Worm (Caenorhabditis elegans) whole organism, early embryonic: ENCODE results near the gene R07E3.6.

ENCODE experiments used
- B0310.2 ChIP-seq: sonication (generic microtip); optimal IDR thresholded peaks from 2 replicates; lab custom pipeline; 2016; ENCODE audit warnings: mild to moderate bottlenecking, missing genetic modification characterization, missing compliant biosample characterization
- F13C5.2 ChIP-seq: sonication (generic microtip); optimal IDR thresholded peaks from 2 replicates; lab custom pipeline; 2017; ENCODE audit warnings: mild to moderate bottlenecking, missing genetic modification characterization, inconsistent platforms, missing compliant biosample characterization
- ama-1 ChIP-seq: fragments of 150-350 bp; optimal IDR thresholded peaks from 2 replicates; lab custom pipeline; 2014
- ceh-36 ChIP-seq: sonication (generic microtip); optimal IDR thresholded peaks from 2 replicates; lab custom pipeline; 2016; ENCODE audit warnings: missing genetic modification characterization, inconsistent platforms, missing compliant biosample characterization
- flt-1 ChIP-seq: fragments of 200-800 bp; sonication (Bioruptor generic); IDR thresholded peaks from 2 replicates; pipeline ENCODE4 v1.3.6; 2022; ENCODE audit warnings: missing genetic modification characterization, missing compliant biosample characterization
- hmbx-1 ChIP-seq: sonication (generic microtip); optimal IDR thresholded peaks from 2 replicates; lab custom pipeline; 2016; ENCODE audit warnings: mild to moderate bottlenecking, missing genetic modification characterization, missing compliant biosample characterization
- hmg-4 ChIP-seq: fragments of 200-800 bp; sonication (Bioruptor generic); optimal IDR thresholded peaks from 2 replicates; lab custom pipeline; 2018; ENCODE audit warnings: mild to moderate bottlenecking, missing genetic modification characterization, missing compliant biosample characterization
- hnd-1 ChIP-seq: sonication (generic microtip); optimal IDR thresholded peaks from 2 replicates; lab custom pipeline; 2016; ENCODE audit warnings: missing genetic modification characterization, missing compliant biosample characterization
- pes-1 ChIP-seq: fragments of 200-800 bp; sonication (Bioruptor generic); IDR thresholded peaks from 2 replicates; pipeline ENCODE4 v1.3.6; 2022; ENCODE audit warnings: missing genetic modification reagents, missing genetic modification characterization, missing compliant biosample characterization
- tbx-37 ChIP-seq: fragments of 200-800 bp; sonication (Bioruptor generic); conservative IDR thresholded peaks from 2 replicates; pipeline ENCODE4 v1.3.6; 2022; ENCODE audit warnings: missing genetic modification reagents, missing genetic modification characterization, missing compliant biosample characterization

DNA sequence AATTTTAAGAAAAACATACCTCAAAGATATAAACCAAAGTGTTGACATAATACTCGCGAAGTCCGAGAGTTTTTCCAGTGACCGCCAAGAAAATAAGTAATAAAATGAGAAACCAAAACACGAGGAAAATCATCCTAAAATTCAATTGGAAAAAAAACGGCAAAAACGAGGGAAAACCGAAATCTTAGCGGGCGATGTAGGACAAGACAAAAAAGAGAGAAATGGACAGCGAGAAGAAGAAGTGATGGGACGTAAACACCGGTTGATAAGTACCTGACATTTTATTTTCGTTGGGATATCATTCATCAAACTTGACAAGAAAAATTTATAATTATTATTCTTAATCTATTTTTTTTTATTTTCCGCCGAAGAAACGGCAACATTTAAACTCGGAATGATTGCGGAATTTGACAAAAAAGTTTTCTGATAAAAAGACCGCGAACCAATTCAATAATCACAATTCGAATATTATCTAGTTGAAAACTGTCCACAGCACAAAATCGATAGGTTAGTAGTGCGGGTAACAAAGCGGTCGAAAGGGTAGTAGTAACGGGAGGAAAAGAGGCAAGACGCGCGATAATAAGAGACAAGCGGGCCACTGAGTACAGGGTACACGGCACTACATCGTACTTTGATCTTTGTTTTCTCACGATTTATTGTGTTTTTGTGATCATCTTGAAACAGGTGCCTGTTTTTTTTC, 10.0 kb downstream of the R07E3.6 start, which contains the start of gene acl-5:
- TF ChIP-seq tbx-37: no peak
- TF ChIP-seq ama-1: no peak
- TF ChIP-seq B0310.2 (tag; lab: Kevin White, UChicago): no peak
- TF ChIP-seq pes-1 (GFP tag; lab: Robert Waterston, UW): no peak
- TF ChIP-seq F13C5.2 (tag; lab: Kevin White, UChicago): no peak
- no peak for TF ChIP-seq flt-1 (GFP tag; lab: Robert Waterston, UW)
- no peak for TF ChIP-seq hnd-1 (tag; lab: Kevin White, UChicago)
- TF ChIP-seq hmg-4: no peak
- no peak for TF ChIP-seq hmbx-1
- TF ChIP-seq ceh-36 (tag; lab: Kevin White, UChicago): no peak
